Fruit fly (Drosophila melanogaster): ENCODE results near the gene Tap42.
A peak's percentile ranks its signal among the peaks of the same experiment; 100 is the strongest.

The Tap42 gene

dm6 chr2L:13382351-13383029 lies 15.1 kb downstream of the Tap42 start, which contains the start of gene loqs (continued):
- no peak for TF ChIP-seq wek (GFP tag; optimal IDR thresholded peaks at IDR 0.05)
- no peak for TF ChIP-seq CG1529 (GFP tag; optimal IDR thresholded peaks at IDR 0.05)
- no peak for TF ChIP-seq C15 (GFP tag; IDR thresholded peaks at IDR 0.05)
- TF ChIP-seq nau (GFP tag; optimal IDR thresholded peaks at IDR 0.05), result no peak
- TF ChIP-seq CG16779 (GFP tag; IDR thresholded peaks at IDR 0.05), result no peak
- no peak for TF ChIP-seq chinmo (GFP tag; IDR thresholded peaks at IDR 0.05; ENCODE audit: partially characterized antibody)
- no peak for TF ChIP-seq ERR (GFP tag; optimal IDR thresholded peaks at IDR 0.05)
- peak in 1 of 2 experiments; percentile 36 for TF ChIP-seq Pdp1 (GFP tag; optimal IDR thresholded peaks at IDR 0.05)
- TF ChIP-seq CG8089 (GFP tag; optimal IDR thresholded peaks at IDR 0.05), result no peak
- TF ChIP-seq Sry-δ (GFP tag; optimal IDR thresholded peaks at IDR 0.05), result peak; percentile 4
- no peak for TF ChIP-seq CG9876 (GFP tag; optimal IDR thresholded peaks at IDR 0.05)
- no peak for TF ChIP-seq ind (GFP tag; optimal IDR thresholded peaks at IDR 0.05)
- no peak for TF ChIP-seq B-H2 (GFP tag; optimal IDR thresholded peaks at IDR 0.05)
- TF ChIP-seq CG13287 (GFP tag; IDR thresholded peaks at IDR 0.05; ENCODE audit: partially characterized antibody), result peak; percentile 67
- no peak for TF ChIP-seq toy (GFP tag; IDR thresholded peaks at IDR 0.05)
- peak; percentile 36 for TF ChIP-seq sug (tag; optimal IDR thresholded peaks at IDR 0.05)
- no peak for TF ChIP-seq Hr78 (GFP tag; optimal IDR thresholded peaks at IDR 0.05)
- TF ChIP-seq CG43689 (GFP tag; IDR thresholded peaks at IDR 0.05), result no peak
- TF ChIP-seq CG2875 (GFP tag; optimal IDR thresholded peaks at IDR 0.05), result no peak
- TF ChIP-seq CG9727 (GFP tag; optimal IDR thresholded peaks at IDR 0.05), result no peak
- TF ChIP-seq HmgZ (tag; optimal IDR thresholded peaks at IDR 0.05), result no peak
- peak; percentile 45 for TF ChIP-seq BEAF-32 (GFP tag; optimal IDR thresholded peaks at IDR 0.05)
- TF ChIP-seq Xbp1 (GFP tag; optimal IDR thresholded peaks at IDR 0.05), result peak; percentile 8
- peak; percentile 18 for TF ChIP-seq CG15514 (GFP tag; optimal IDR thresholded peaks at IDR 0.05)
- no peak for TF ChIP-seq CG42726 (GFP tag; IDR thresholded peaks at IDR 0.05; ENCODE audit: partially characterized antibody)
- TF ChIP-seq CG15601 (tag; optimal IDR thresholded peaks at IDR 0.05), result peak; percentile 12
- peak; percentile 55 for TF ChIP-seq Dref (GFP tag; IDR thresholded peaks at IDR 0.05)
- TF ChIP-seq CG2120 (GFP tag; optimal IDR thresholded peaks at IDR 0.05), result peak; percentile 45
- TF ChIP-seq Atf-2 (GFP tag; optimal IDR thresholded peaks at IDR 0.05), result no peak
- peak; percentile 39; the same call in 1 of the 3 replicates for TF ChIP-seq Doc3 (GFP tag; IDR thresholded peaks at IDR 0.05; ENCODE audit: partially characterized antibody)
- TF ChIP-seq CG2712 (tag; optimal IDR thresholded peaks at IDR 0.05), result peak; percentile 34
- TF ChIP-seq YL-1 (GFP tag; optimal IDR thresholded peaks at IDR 0.05), result peak; percentile 34
- no peak for TF ChIP-seq CG16815 (GFP tag; optimal IDR thresholded peaks at IDR 0.05)
- TF ChIP-seq salm (tag; optimal IDR thresholded peaks at IDR 0.05), result no peak
- peak; percentile 83 for TF ChIP-seq CG2116 (GFP tag; optimal IDR thresholded peaks at IDR 0.05)
- TF ChIP-seq CG13624 (GFP tag; optimal IDR thresholded peaks at IDR 0.05), result no peak
- TF ChIP-seq CG12391 (tag; optimal IDR thresholded peaks at IDR 0.05), result peak; percentile 60
- no peak for TF ChIP-seq Atf3 (GFP tag; optimal IDR thresholded peaks at IDR 0.05)
- TF ChIP-seq PHDP (tag; optimal IDR thresholded peaks at IDR 0.05), result peak; percentile 38
- no peak for TF ChIP-seq Kr (GFP tag; optimal IDR thresholded peaks at IDR 0.05)
- no peak for TF ChIP-seq CG6765 (GFP tag; optimal IDR thresholded peaks at IDR 0.05)
- TF ChIP-seq tx (GFP tag; optimal IDR thresholded peaks at IDR 0.05), result no peak
- no peak for TF ChIP-seq CG1832 (GFP tag; optimal IDR thresholded peaks at IDR 0.05)
- TF ChIP-seq HLHmδ (GFP tag; optimal IDR thresholded peaks at IDR 0.05), result no peak
- no peak for TF ChIP-seq nerfin-2 (GFP tag; IDR thresholded peaks at IDR 0.05; ENCODE audit: partially characterized antibody)
- peak; percentile 25 for TF ChIP-seq Med (GFP tag)
- TF ChIP-seq slou (GFP tag; optimal IDR thresholded peaks at IDR 0.05), result no peak
- TF ChIP-seq CG3847 (GFP tag; IDR thresholded peaks at IDR 0.05), result no peak
- no peak for TF ChIP-seq CG31441 (GFP tag; IDR thresholded peaks at IDR 0.05)
